Fruit fly (Drosophila melanogaster): ENCODE data around the gene CG8673.

- TF ChIP-seq psq (optimal IDR thresholded peaks at IDR 0.05) (no peak), Sin3A (optimal IDR thresholded peaks at IDR 0.05) (no peak), h (optimal IDR thresholded peaks at IDR 0.05) (no peak)
Observed at dm6 chr2L:8081640-8082485, 42.3 kb upstream of the CG8673 start.
